Fruit fly (Drosophila melanogaster) whole organism, embryonic: Measurements from ENCODE around the gene Teh2.

Source experiments
- Aef1 ChIP-seq: fragments of 200-800 bp; sonication (Bioruptor generic); IDR thresholded peaks from 3 replicates; pipeline ENCODE4 v1.3.6; 2022; ENCODE audit warnings: missing biosample characterization, missing genetic modification characterization
- Asciz ChIP-seq: fragments of 200-800 bp; sonication (Bioruptor generic); optimal IDR thresholded peaks from 2 replicates; lab custom pipeline; 2017; ENCODE audit warnings: missing biosample characterization, mild to moderate bottlenecking, missing genetic modification characterization, missing genetic modification reagents
- B-H1 ChIP-seq: fragments of 200-800 bp; sonication (Bioruptor generic); IDR thresholded peaks from 3 replicates; pipeline ENCODE4 v1.3.6; 2022; ENCODE audit warnings: missing biosample characterization, missing genetic modification characterization
- Blimp-1 ChIP-seq: fragments of 200-800 bp; sonication (Bioruptor generic); optimal IDR thresholded peaks from 3 replicates; lab custom pipeline; 2018; ENCODE audit warnings: missing biosample characterization, missing genetic modification characterization, mild to moderate bottlenecking, moderate library complexity, missing genetic modification reagents
- CG12391 ChIP-seq: fragments of 200-800 bp; sonication (Bioruptor generic); optimal IDR thresholded peaks from 3 replicates; lab custom pipeline; 2018; ENCODE audit warnings: missing biosample characterization, mild to moderate bottlenecking, missing genetic modification characterization, moderate library complexity
- CG14441 ChIP-seq: fragments of 200-800 bp; sonication (Bioruptor generic); IDR thresholded peaks from 2 replicates; pipeline ENCODE4 v1.3.6; 2022; ENCODE audit warnings: missing biosample characterization, missing genetic modification characterization
- CG15011 ChIP-seq: fragments of 200-800 bp; sonication (Bioruptor generic); optimal IDR thresholded peaks from 3 replicates; lab custom pipeline; 2018; ENCODE audit warnings: missing biosample characterization, mild to moderate bottlenecking, missing genetic modification characterization
- CG15073 ChIP-seq: fragments of 200-800 bp; sonication (Bioruptor generic); optimal IDR thresholded peaks from 2 replicates; lab custom pipeline; 2016; ENCODE audit warnings: missing biosample characterization, missing genetic modification characterization
- CG1832 ChIP-seq: fragments of 200-800 bp; sonication (Bioruptor generic); optimal IDR thresholded peaks from 2 replicates; lab custom pipeline; 2017; ENCODE audit warnings: missing biosample characterization, mild to moderate bottlenecking, missing genetic modification characterization, inconsistent platforms
- CG18764 ChIP-seq: fragments of 200-800 bp; sonication (Bioruptor generic); optimal IDR thresholded peaks from 3 replicates; lab custom pipeline; 2016; ENCODE audit warnings: missing biosample characterization, missing genetic modification characterization
- CG2678 ChIP-seq: fragments of 200-800 bp; sonication (Bioruptor generic); optimal IDR thresholded peaks from 3 replicates; lab custom pipeline; 2019; ENCODE audit warnings: missing biosample characterization, mild to moderate bottlenecking, missing genetic modification characterization, moderate library complexity
- CG4424 ChIP-seq: fragments of 200-800 bp; sonication (Bioruptor generic); optimal IDR thresholded peaks from 3 replicates; lab custom pipeline; 2016; ENCODE audit warnings: missing biosample characterization, missing genetic modification characterization
- CG4707 ChIP-seq: fragments of 200-800 bp; sonication (Bioruptor generic); optimal IDR thresholded peaks from 2 replicates; lab custom pipeline; 2018; ENCODE audit warnings: missing biosample characterization, mild to moderate bottlenecking, missing genetic modification characterization, moderate library complexity
- CG8089 ChIP-seq: fragments of 200-800 bp; sonication (Bioruptor generic); optimal IDR thresholded peaks from 3 replicates; lab custom pipeline; 2016; ENCODE audit warnings: missing biosample characterization, missing genetic modification characterization
- CG8765 ChIP-seq: fragments of 200-800 bp; sonication (Bioruptor generic); IDR thresholded peaks from 2 replicates; pipeline ENCODE4 v1.3.6; 2022; ENCODE audit warnings: missing biosample characterization, missing genetic modification characterization
- D19B ChIP-seq: fragments of 200-800 bp; sonication (Bioruptor generic); optimal IDR thresholded peaks from 2 replicates; lab custom pipeline; 2017; ENCODE audit warnings: missing biosample characterization, mild to moderate bottlenecking, missing genetic modification characterization
- Fer3 ChIP-seq: fragments of 200-800 bp; sonication (Bioruptor generic); optimal IDR thresholded peaks from 2 replicates; lab custom pipeline; 2018; ENCODE audit warnings: missing biosample characterization, mild to moderate bottlenecking, missing genetic modification characterization, moderate library complexity
- GATAe ChIP-seq: fragments of 200-800 bp; sonication (Bioruptor generic); conservative IDR thresholded peaks from 2 replicates; pipeline ENCODE4 v1.3.6; 2022; ENCODE audit warnings: missing biosample characterization, missing genetic modification characterization
- HLH54F ChIP-seq: fragments of 200-800 bp; sonication (Bioruptor generic); optimal IDR thresholded peaks from 3 replicates; lab custom pipeline; 2016; ENCODE audit warnings: missing biosample characterization, missing genetic modification characterization
- Hey ChIP-seq: fragments of 200-800 bp; sonication (Bioruptor generic); optimal IDR thresholded peaks from 3 replicates; lab custom pipeline; 2018; ENCODE audit warnings: missing biosample characterization, mild to moderate bottlenecking, missing genetic modification characterization
- HmgZ ChIP-seq: fragments of 200-800 bp; sonication (Bioruptor generic); optimal IDR thresholded peaks from 2 replicates; lab custom pipeline; 2018; ENCODE audit warnings: missing biosample characterization, mild to moderate bottlenecking, missing genetic modification characterization
- Kr ChIP-seq: fragments of 200-800 bp; sonication (Bioruptor generic); optimal IDR thresholded peaks from 2 replicates; lab custom pipeline; 2017; ENCODE audit warnings: missing biosample characterization, mild to moderate bottlenecking, missing genetic modification characterization
- Max ChIP-seq: fragments of 200-800 bp; sonication (Bioruptor generic); optimal IDR thresholded peaks from 2 replicates; lab custom pipeline; 2016; ENCODE audit warnings: missing biosample characterization, mild to moderate bottlenecking, missing genetic modification characterization
- Mrtf ChIP-seq: fragments of 200-800 bp; sonication (Bioruptor generic); IDR thresholded peaks from 3 replicates; pipeline ENCODE4 v1.3.6; 2022; ENCODE audit warnings: missing biosample characterization, missing genetic modification characterization
- Ptx1 ChIP-seq: fragments of 200-800 bp; sonication (Bioruptor generic); IDR thresholded peaks from 2 replicates; pipeline ENCODE4 v1.3.6; 2022; ENCODE audit warnings: missing biosample characterization, missing genetic modification characterization
- Spps ChIP-seq: fragments of 200-800 bp; sonication (Bioruptor generic); optimal IDR thresholded peaks from 2 replicates; lab custom pipeline; 2018; ENCODE audit warnings: missing biosample characterization, mild to moderate bottlenecking, missing genetic modification characterization
- Trl ChIP-seq, 3 experiments: fragments of >200 bp in 2 of 3; fragments of 200-800 bp in 1 of 3; sonication (Bioruptor generic) in 1 of 3; optimal IDR thresholded peaks; 2 replicates in 1 of 3; 3 replicates in 2 of 3; lab custom pipeline; 2016 to 2017; ENCODE audit warnings: missing biosample characterization in 1 of 3, missing genetic modification characterization in 1 of 3
- cato ChIP-seq: fragments of 200-800 bp; sonication (Bioruptor generic); optimal IDR thresholded peaks from 2 replicates; lab custom pipeline; 2016; ENCODE audit warnings: missing biosample characterization, missing genetic modification characterization, borderline replicate concordance
- chif ChIP-seq, 2 experiments: fragments of 200-800 bp; sonication (Bioruptor generic); optimal IDR thresholded peaks; 3 replicates each; lab custom pipeline; 2016; ENCODE audit warnings: missing biosample characterization in 2 of 2, missing genetic modification characterization in 2 of 2
- croc ChIP-seq: fragments of 200-800 bp; sonication (Bioruptor generic); conservative IDR thresholded peaks from 3 replicates; pipeline ENCODE4 v1.3.6; 2022; ENCODE audit warnings: missing biosample characterization, missing genetic modification characterization
- dan ChIP-seq: fragments of 200-800 bp; sonication (Bioruptor generic); IDR thresholded peaks from 2 replicates; pipeline ENCODE4 v1.3.6; 2022; ENCODE audit warnings: missing biosample characterization, missing genetic modification characterization
- dati ChIP-seq: fragments of 200-800 bp; sonication (Bioruptor generic); IDR thresholded peaks from 2 replicates; pipeline ENCODE4 v1.3.6; 2022; ENCODE audit warnings: missing biosample characterization, missing genetic modification characterization
- dpn ChIP-seq, 2 experiments: fragments of 200-800 bp; sonication (Bioruptor generic); optimal IDR thresholded peaks; 3 replicates each; lab custom pipeline; 2016; ENCODE audit warnings: missing biosample characterization in 2 of 2, missing genetic modification characterization in 2 of 2
- fd102C ChIP-seq: fragments of 200-800 bp; sonication (Bioruptor generic); optimal IDR thresholded peaks from 2 replicates; lab custom pipeline; 2018; ENCODE audit warnings: missing biosample characterization, mild to moderate bottlenecking, missing genetic modification characterization, moderate library complexity
- jing ChIP-seq: fragments of 200-800 bp; sonication (Bioruptor generic); optimal IDR thresholded peaks from 2 replicates; lab custom pipeline; 2018; ENCODE audit warnings: missing biosample characterization, mild to moderate bottlenecking, missing genetic modification characterization
- kni ChIP-seq: fragments of 200-800 bp; sonication (Bioruptor generic); optimal IDR thresholded peaks from 3 replicates; lab custom pipeline; 2017; ENCODE audit warnings: mild to moderate bottlenecking, missing biosample characterization, missing genetic modification reagents, missing genetic modification characterization
- lbe ChIP-seq: fragments of 200-800 bp; sonication (Bioruptor generic); optimal IDR thresholded peaks from 2 replicates; lab custom pipeline; 2016; ENCODE audit warnings: missing biosample characterization, mild to moderate bottlenecking, missing genetic modification characterization
- lola ChIP-seq, 3 experiments: fragments of >200 bp in 2 of 3; fragments of 200-800 bp in 1 of 3; sonication (Bioruptor generic) in 1 of 3; optimal IDR thresholded peaks; 2 replicates each; lab custom pipeline; 2017 to 2019; ENCODE audit warnings: missing biosample characterization in 3 of 3, missing genetic modification characterization in 3 of 3, mild to moderate bottlenecking in 1 of 3, moderate library complexity in 1 of 3
- pzg ChIP-seq: fragments of 200-800 bp; sonication (Bioruptor generic); optimal IDR thresholded peaks from 3 replicates; lab custom pipeline; 2018; ENCODE audit warnings: missing biosample characterization, mild to moderate bottlenecking, missing genetic modification characterization, moderate library complexity
- schlank ChIP-seq: fragments of 200-800 bp; sonication (Bioruptor generic); optimal IDR thresholded peaks from 2 replicates; lab custom pipeline; 2018; ENCODE audit warnings: missing biosample characterization, mild to moderate bottlenecking, missing genetic modification characterization
- sim ChIP-seq: fragments of 200-800 bp; sonication (Bioruptor generic); IDR thresholded peaks from 2 replicates; pipeline ENCODE4 v1.3.6; 2022; ENCODE audit warnings: missing biosample characterization, missing genetic modification characterization
- sqz ChIP-seq: fragments of 200-800 bp; sonication (Bioruptor generic); optimal IDR thresholded peaks from 3 replicates; lab custom pipeline; 2018; ENCODE audit warnings: missing biosample characterization, mild to moderate bottlenecking, missing genetic modification characterization
- sug ChIP-seq: fragments of 200-800 bp; optimal IDR thresholded peaks from 2 replicates; lab custom pipeline; 2019; ENCODE audit warnings: missing biosample characterization, mild to moderate bottlenecking, missing genetic modification characterization, moderate library complexity
- tna ChIP-seq: fragments of 200-800 bp; sonication (Bioruptor generic); IDR thresholded peaks from 2 replicates; pipeline ENCODE4 v1.3.6; 2022; ENCODE audit warnings: missing biosample characterization, missing genetic modification characterization; ENCODE audit not compliant: partially characterized antibody
- tup ChIP-seq: fragments of 200-800 bp; sonication (Bioruptor generic); optimal IDR thresholded peaks from 2 replicates; lab custom pipeline; 2016; ENCODE audit warnings: missing biosample characterization, mild to moderate bottlenecking, missing genetic modification characterization, moderate library complexity
- usp ChIP-seq: fragments of >200 bp; optimal IDR thresholded peaks from 2 replicates; lab custom pipeline; 2017; ENCODE audit warnings: missing biosample characterization, missing genetic modification characterization
- wek ChIP-seq: fragments of 200-800 bp; sonication (Bioruptor generic); optimal IDR thresholded peaks from 3 replicates; lab custom pipeline; 2018; ENCODE audit warnings: missing biosample characterization, mild to moderate bottlenecking, missing genetic modification characterization, moderate library complexity
- yki ChIP-seq: fragments of >200 bp; optimal IDR thresholded peaks from 3 replicates; lab custom pipeline; 2018
- zfh1 ChIP-seq: fragments of 200-800 bp; sonication (Bioruptor generic); IDR thresholded peaks from 3 replicates; pipeline ENCODE4 v1.3.6; 2022; ENCODE audit warnings: missing biosample characterization, missing genetic modification characterization

The Teh2 gene

dm6 chr3L:4232724-4233367 is 45.0 kb upstream of the Teh2 start (continued):
- TF ChIP-seq CG1832 (GFP tag; lab: Kevin White, UChicago) = no peak
- peak in 1 of 2 experiments; percentile 12 for TF ChIP-seq chif (GFP tag; optimal IDR thresholded peaks at IDR 0.05; lab: Kevin White, UChicago)
- TF ChIP-seq zfh1 (GFP tag; lab: Robert Waterston, UW) = no peak
- no peak for TF ChIP-seq Max (GFP tag; lab: Kevin White, UChicago)
- TF ChIP-seq CG8089 (GFP tag; lab: Kevin White, UChicago) = no peak
- no peak for TF ChIP-seq cato (GFP tag; lab: Kevin White, UChicago)
- peak; percentile 91 for TF ChIP-seq sug (tag; lab: Kevin White, UChicago)
- no peak for TF ChIP-seq CG8765 (GFP tag; lab: Robert Waterston, UW)
- no peak for TF ChIP-seq Kr (GFP tag; lab: Kevin White, UChicago)
- TF ChIP-seq lbe (GFP tag; lab: Kevin White, UChicago) = no peak
- no peak for TF ChIP-seq Spps (tag; lab: Kevin White, UChicago)
- TF ChIP-seq Aef1 (GFP tag; lab: Robert Waterston, UW) = no peak
- no peak for TF ChIP-seq Hey (tag; lab: Kevin White, UChicago)
- no peak for TF ChIP-seq pzg (GFP tag; lab: Kevin White, UChicago)
- TF ChIP-seq CG18764 = no peak
- TF ChIP-seq dan = no peak
- no peak for TF ChIP-seq dati
- TF ChIP-seq CG2678 (tag; lab: Kevin White, UChicago) = peak; percentile 48
- TF ChIP-seq dpn (GFP tag; optimal IDR thresholded peaks at IDR 0.05; lab: Kevin White, UChicago) = peak in 1 of 2 experiments; percentile 16
- no peak for TF ChIP-seq kni
- no peak for TF ChIP-seq croc (GFP tag; lab: Robert Waterston, UW)
- TF ChIP-seq lola (GFP tag; optimal IDR thresholded peaks at IDR 0.05; lab: Kevin White, UChicago) = peak in 1 of 3 experiments; percentile 47
- TF ChIP-seq jing (GFP tag; lab: Kevin White, UChicago) = no peak
- no peak for TF ChIP-seq HmgZ (tag; lab: Kevin White, UChicago)
- TF ChIP-seq HLH54F (GFP tag; lab: Kevin White, UChicago) = no peak
- no peak for TF ChIP-seq tna (GFP tag; lab: Robert Waterston, UW)
- no peak for TF ChIP-seq Asciz
- no peak for TF ChIP-seq GATAe (GFP tag; lab: Robert Waterston, UW)
- TF ChIP-seq sqz (GFP tag; lab: Kevin White, UChicago) = no peak
- TF ChIP-seq tup (GFP tag; lab: Kevin White, UChicago) = no peak
- no peak for TF ChIP-seq Mrtf (GFP tag; lab: Robert Waterston, UW)
- TF ChIP-seq Ptx1 = no peak
- TF ChIP-seq CG15073 (GFP tag; lab: Kevin White, UChicago) = no peak
- TF ChIP-seq CG15011 (GFP tag; lab: Kevin White, UChicago) = no peak
- TF ChIP-seq wek = no peak
- no peak for TF ChIP-seq sim (GFP tag; lab: Robert Waterston, UW)
- no peak for TF ChIP-seq schlank (tag; lab: Kevin White, UChicago)
- TF ChIP-seq CG14441 = no peak
- TF ChIP-seq Blimp-1 (GFP tag; lab: Kevin White, UChicago) = peak; percentile 1
- peak; percentile 12 for TF ChIP-seq D19B (GFP tag; lab: Kevin White, UChicago)
- TF ChIP-seq CG12391 (tag; lab: Kevin White, UChicago) = no peak
- TF ChIP-seq B-H1 (GFP tag; lab: Robert Waterston, UW) = no peak
- no peak for TF ChIP-seq Fer3
- TF ChIP-seq CG4424 = peak; percentile 21
- no peak for TF ChIP-seq Trl (optimal IDR thresholded peaks at IDR 0.05; lab: Kevin White, UChicago)
- TF ChIP-seq Trl (GFP tag; optimal IDR thresholded peaks at IDR 0.05; lab: Kevin White, UChicago) = no peak
- TF ChIP-seq fd102C (GFP tag; lab: Kevin White, UChicago) = no peak
- TF ChIP-seq usp = no peak
- TF ChIP-seq CG4707 = no peak
- TF ChIP-seq yki (lab: Kevin White, UChicago) = no peak
